Worm (Caenorhabditis elegans): ENCODE results near the gene pdhk-2.

The pdhk-2 gene

DNA sequence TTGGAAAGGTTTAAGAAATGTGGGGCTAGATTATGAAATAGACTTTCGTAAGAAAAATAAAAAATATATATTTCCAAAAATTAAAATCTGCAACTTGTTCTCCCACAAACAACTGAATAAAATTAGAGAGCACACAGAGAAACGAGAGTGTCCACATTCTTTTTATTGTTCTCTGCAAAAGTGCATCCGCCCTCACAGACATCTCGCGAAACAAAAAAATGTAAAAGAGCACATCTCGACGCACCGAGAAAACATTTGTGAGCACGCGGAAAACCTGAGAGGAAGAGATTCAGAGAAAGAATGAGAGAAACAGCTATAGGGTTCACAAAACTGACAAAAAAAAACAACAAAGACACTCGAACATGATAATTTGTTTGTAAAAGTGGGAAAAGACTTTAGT is 40.9 kb upstream of the pdhk-2 start:
- TF ChIP-seq unc-42 (tag; optimal IDR thresholded peaks at IDR 0.05) (no peak), tbx-2 (tag; optimal IDR thresholded peaks at IDR 0.05) (no peak), pax-1 (tag; optimal IDR thresholded peaks at IDR 0.05) (no peak), ceh-31 (tag; optimal IDR thresholded peaks at IDR 0.05) (peak; percentile 14), pha-4 (tag; optimal IDR thresholded peaks at IDR 0.05) (no peak)

DNA sequence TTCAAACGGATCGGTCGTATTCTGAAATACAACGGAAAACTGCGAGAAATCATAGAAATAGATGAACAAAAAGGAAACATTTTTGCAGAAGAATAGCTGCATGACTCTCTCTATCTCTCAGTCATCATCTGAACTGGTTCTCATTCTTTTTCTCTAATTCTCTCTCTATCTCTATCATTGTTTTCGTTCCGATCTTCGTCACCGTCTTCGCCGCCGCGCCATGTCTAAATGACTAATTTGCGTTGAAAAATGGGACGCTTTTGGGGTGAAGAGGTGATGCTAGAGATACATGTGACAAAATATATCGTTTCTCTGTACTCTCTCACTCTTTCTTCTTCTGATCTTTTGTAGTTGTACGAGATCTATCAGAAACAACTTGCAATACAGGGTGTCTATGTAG is 39.3 kb upstream of the pdhk-2 start:
- no peak for TF ChIP-seq dve-1 (tag; optimal IDR thresholded peaks at IDR 0.05)
- TF ChIP-seq hlh-8 (tag; optimal IDR thresholded peaks at IDR 0.05): no peak
- TF ChIP-seq ceh-48 (tag; optimal IDR thresholded peaks at IDR 0.05): no peak
- no peak for TF ChIP-seq zip-5 (tag; optimal IDR thresholded peaks at IDR 0.05)
- TF ChIP-seq pha-4 (tag; optimal IDR thresholded peaks at IDR 0.05): no peak
- TF ChIP-seq ceh-24 (tag; optimal IDR thresholded peaks at IDR 0.05): no peak
- no peak for TF ChIP-seq ref-2 (tag; optimal IDR thresholded peaks at IDR 0.05)
- no peak for TF ChIP-seq pag-3 (tag; optimal IDR thresholded peaks at IDR 0.05; ENCODE audit: borderline replicate concordance)
- no peak for TF ChIP-seq pha-2 (tag; optimal IDR thresholded peaks at IDR 0.05)
- TF ChIP-seq fkh-6 (tag; optimal IDR thresholded peaks at IDR 0.05): no peak
- TF ChIP-seq nhr-232 (tag; optimal IDR thresholded peaks at IDR 0.05): no peak
- TF ChIP-seq sox-4 (tag; optimal IDR thresholded peaks at IDR 0.05): no peak
- TF ChIP-seq lim-6 (tag; optimal IDR thresholded peaks at IDR 0.05): no peak
- no peak for TF ChIP-seq C38D4.7 (GFP tag; optimal IDR thresholded peaks at IDR 0.05)
- no peak for TF ChIP-seq rnt-1 (tag; optimal IDR thresholded peaks at IDR 0.05)
- TF ChIP-seq F13H6.1 (tag; optimal IDR thresholded peaks at IDR 0.05): no peak
- no peak for TF ChIP-seq ceh-31 (tag; optimal IDR thresholded peaks at IDR 0.05)
- no peak for TF ChIP-seq ceh-18 (tag; optimal IDR thresholded peaks at IDR 0.05)

DNA sequence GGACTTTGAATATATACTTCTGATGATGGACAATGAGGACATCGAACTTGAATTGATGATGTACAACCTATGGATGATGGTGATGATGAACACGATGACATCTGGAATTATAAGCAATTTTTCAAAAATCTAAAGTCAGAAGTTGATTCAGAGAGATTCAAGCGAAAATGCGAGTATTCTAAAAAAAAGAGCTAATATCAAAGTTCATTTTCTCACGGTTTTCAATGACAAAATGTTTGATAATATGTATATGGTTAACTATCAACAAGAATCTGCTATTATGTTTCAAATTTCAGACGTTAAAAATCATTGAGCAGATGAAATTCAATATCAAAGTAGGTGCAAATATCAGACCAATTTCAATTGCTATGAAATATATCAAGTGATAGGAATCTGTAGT is 38.7 kb upstream of the pdhk-2 start, which contains the start of gene K02D10.4:
Gene K02D10.4, minus strand, starts transcription at position 101 of the 400 bp plus-strand sequence.
- TF ChIP-seq nfya-1 (tag; optimal IDR thresholded peaks at IDR 0.05): no peak
- no peak for TF ChIP-seq pax-1 (tag; optimal IDR thresholded peaks at IDR 0.05)
- TF ChIP-seq ahr-1 (tag; optimal IDR thresholded peaks at IDR 0.05): no peak
- TF ChIP-seq che-1 (tag; optimal IDR thresholded peaks at IDR 0.05): no peak
- TF ChIP-seq dmd-4 (tag; optimal IDR thresholded peaks at IDR 0.05; ENCODE audit: borderline replicate concordance): no peak
- TF ChIP-seq ztf-16 (tag; optimal IDR thresholded peaks at IDR 0.05): no peak
- no peak for TF ChIP-seq pha-2 (tag; optimal IDR thresholded peaks at IDR 0.05)
- TF ChIP-seq ceh-19 (GFP tag; optimal IDR thresholded peaks at IDR 0.05): no peak
- TF ChIP-seq ceh-22 (tag; optimal IDR thresholded peaks at IDR 0.05): no peak
- no peak for TF ChIP-seq fkh-10 (GFP tag; optimal IDR thresholded peaks at IDR 0.05)
- no peak for TF ChIP-seq ceh-48 (tag; optimal IDR thresholded peaks at IDR 0.05)
- no peak for TF ChIP-seq madf-2 (tag; optimal IDR thresholded peaks at IDR 0.05)
- TF ChIP-seq ceh-45 (GFP tag; IDR thresholded peaks at IDR 0.05): no peak
- no peak for TF ChIP-seq pat-9 (tag; optimal IDR thresholded peaks at IDR 0.05)
- TF ChIP-seq ceh-6 (GFP tag; optimal IDR thresholded peaks at IDR 0.05): no peak
- no peak for TF ChIP-seq hlh-30 (tag; optimal IDR thresholded peaks at IDR 0.05; ENCODE audit: insufficient read depth)
- no peak for TF ChIP-seq hlh-6 (tag; optimal IDR thresholded peaks at IDR 0.05)

DNA sequence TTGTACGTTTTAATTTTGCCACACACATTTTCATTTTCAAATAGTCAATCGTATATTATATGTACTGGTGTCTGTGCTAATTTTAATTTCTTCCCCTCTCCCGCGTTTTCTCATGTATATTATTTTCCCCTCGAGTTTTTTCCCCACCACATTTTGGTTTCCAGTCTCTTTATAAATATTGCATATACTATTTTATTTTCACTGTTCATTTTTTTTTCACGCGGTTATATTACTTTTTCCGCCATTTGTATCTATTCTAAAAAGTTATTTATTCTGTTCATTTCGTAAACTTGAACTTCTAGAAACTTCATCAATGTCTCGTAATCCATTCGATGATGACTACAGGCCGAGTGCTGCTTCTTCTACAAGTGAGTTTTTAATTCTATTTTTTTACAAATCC is 34.7 kb upstream of the pdhk-2 start, which contains the start of gene snap-29:
Gene snap-29, plus strand, starts transcription at position 301 of the 400 bp plus-strand sequence.
- no peak for TF ChIP-seq tbx-7 (tag; optimal IDR thresholded peaks at IDR 0.05)
- TF ChIP-seq zip-5 (tag; optimal IDR thresholded peaks at IDR 0.05): no peak
- TF ChIP-seq rnt-1 (tag; optimal IDR thresholded peaks at IDR 0.05): no peak
- no peak for TF ChIP-seq fax-1 (tag; optimal IDR thresholded peaks at IDR 0.05)
- no peak for TF ChIP-seq hlh-15 (tag; optimal IDR thresholded peaks at IDR 0.05)
- TF ChIP-seq nhr-11 (tag; optimal IDR thresholded peaks at IDR 0.05): peak; percentile 41
- no peak for TF ChIP-seq pros-1 (tag; optimal IDR thresholded peaks at IDR 0.05)
- no peak for TF ChIP-seq gmeb-2 (tag; optimal IDR thresholded peaks at IDR 0.05)

Data from whole organism, late embryonic.